Fruit fly (Drosophila melanogaster): ENCODE data around the gene CG11629.
A peak's percentile ranks its signal among the peaks of the same experiment; 100 is the strongest.

CG11629 gene

DNA sequence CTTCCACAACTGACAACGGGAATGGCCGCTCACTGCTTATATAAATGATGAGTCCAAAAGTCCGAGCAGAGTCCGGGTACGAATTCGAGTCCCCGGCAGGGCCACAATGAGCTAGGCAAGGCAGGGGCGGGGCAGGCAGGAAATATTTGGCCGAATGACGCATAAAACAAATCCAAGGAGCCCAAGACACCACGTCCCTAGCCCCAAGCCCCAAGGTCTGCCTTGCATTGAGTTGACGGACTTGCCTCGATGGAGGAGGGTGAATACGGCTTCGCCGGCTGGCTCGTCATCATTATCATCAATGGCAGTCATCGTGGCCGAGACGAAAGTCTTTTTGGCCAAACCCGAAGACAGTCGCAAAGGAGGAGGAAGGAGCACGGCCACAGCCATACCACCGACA is 26.4 kb downstream of the CG11629 start:
- TF ChIP-seq CG14655 (GFP tag; optimal IDR thresholded peaks at IDR 0.05) (no peak), CG17806 (tag; optimal IDR thresholded peaks at IDR 0.05) (no peak), CG8301 (tag; optimal IDR thresholded peaks at IDR 0.05) (no peak), CG8159 (tag; optimal IDR thresholded peaks at IDR 0.05) (no peak), gl (tag; optimal IDR thresholded peaks at IDR 0.05) (no peak), Pif1A (GFP tag; optimal IDR thresholded peaks at IDR 0.05) (no peak), CG9948 (tag; optimal IDR thresholded peaks at IDR 0.05) (no peak), fd96Ca (GFP tag; IDR thresholded peaks at IDR 0.05) (no peak), D1 (tag; optimal IDR thresholded peaks at IDR 0.05) (no peak)

DNA sequence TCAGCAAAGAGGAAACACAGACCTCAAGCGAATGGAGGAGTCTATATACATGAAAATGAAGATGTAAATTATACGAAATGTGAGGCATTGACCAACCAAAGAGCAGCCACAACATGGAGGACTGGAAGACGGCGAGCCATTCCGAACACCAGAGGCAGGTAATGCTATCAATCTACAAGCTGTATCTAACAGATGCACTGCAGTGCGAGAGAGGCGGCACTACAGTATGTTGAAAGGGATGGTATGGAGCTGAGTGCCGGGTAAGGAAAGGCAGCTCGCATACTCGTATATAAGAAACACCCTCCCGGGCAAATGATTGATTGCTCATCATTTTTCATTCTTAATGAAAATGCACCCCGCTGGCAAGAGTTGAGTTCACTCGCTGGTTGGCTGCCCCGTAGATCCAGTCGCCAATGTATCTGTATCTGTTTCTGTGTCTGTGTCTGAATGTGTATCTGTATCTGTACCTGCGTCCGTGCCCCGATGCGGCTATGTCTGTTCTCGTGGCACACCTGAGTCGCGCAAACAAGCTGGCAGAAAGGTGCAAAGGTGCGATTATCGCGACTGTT is 29.3 kb downstream of the CG11629 start:
- TF ChIP-seq CG17806 (tag; optimal IDR thresholded peaks at IDR 0.05) (no peak), CG12605 (GFP tag; IDR thresholded peaks at IDR 0.05) (no peak), gl (tag; optimal IDR thresholded peaks at IDR 0.05) (no peak), CG34367 (tag; optimal IDR thresholded peaks at IDR 0.05) (no peak), CG9948 (tag; optimal IDR thresholded peaks at IDR 0.05) (no peak), CG14655 (GFP tag; optimal IDR thresholded peaks at IDR 0.05) (no peak), CG8301 (tag; optimal IDR thresholded peaks at IDR 0.05) (no peak), CG32121 (GFP tag; IDR thresholded peaks at IDR 0.05) (no peak), Pif1A (GFP tag; optimal IDR thresholded peaks at IDR 0.05) (no peak), EcR (GFP tag; optimal IDR thresholded peaks at IDR 0.05) (no peak), CG8159 (tag; optimal IDR thresholded peaks at IDR 0.05) (no peak), D1 (tag; optimal IDR thresholded peaks at IDR 0.05) (no peak), CG13204 (GFP tag; optimal IDR thresholded peaks at IDR 0.05) (no peak), Snoo (tag; optimal IDR thresholded peaks at IDR 0.05) (no peak), Pif1B (GFP tag; optimal IDR thresholded peaks at IDR 0.05) (no peak), CG15710 (tag; optimal IDR thresholded peaks at IDR 0.05) (no peak), CG10348 (GFP tag; IDR thresholded peaks at IDR 0.05) (no peak), rn (GFP tag; IDR thresholded peaks at IDR 0.05) (no peak), fd96Ca (GFP tag; IDR thresholded peaks at IDR 0.05) (no peak), CG4496 (GFP tag; IDR thresholded peaks at IDR 0.05) (no peak)

DNA sequence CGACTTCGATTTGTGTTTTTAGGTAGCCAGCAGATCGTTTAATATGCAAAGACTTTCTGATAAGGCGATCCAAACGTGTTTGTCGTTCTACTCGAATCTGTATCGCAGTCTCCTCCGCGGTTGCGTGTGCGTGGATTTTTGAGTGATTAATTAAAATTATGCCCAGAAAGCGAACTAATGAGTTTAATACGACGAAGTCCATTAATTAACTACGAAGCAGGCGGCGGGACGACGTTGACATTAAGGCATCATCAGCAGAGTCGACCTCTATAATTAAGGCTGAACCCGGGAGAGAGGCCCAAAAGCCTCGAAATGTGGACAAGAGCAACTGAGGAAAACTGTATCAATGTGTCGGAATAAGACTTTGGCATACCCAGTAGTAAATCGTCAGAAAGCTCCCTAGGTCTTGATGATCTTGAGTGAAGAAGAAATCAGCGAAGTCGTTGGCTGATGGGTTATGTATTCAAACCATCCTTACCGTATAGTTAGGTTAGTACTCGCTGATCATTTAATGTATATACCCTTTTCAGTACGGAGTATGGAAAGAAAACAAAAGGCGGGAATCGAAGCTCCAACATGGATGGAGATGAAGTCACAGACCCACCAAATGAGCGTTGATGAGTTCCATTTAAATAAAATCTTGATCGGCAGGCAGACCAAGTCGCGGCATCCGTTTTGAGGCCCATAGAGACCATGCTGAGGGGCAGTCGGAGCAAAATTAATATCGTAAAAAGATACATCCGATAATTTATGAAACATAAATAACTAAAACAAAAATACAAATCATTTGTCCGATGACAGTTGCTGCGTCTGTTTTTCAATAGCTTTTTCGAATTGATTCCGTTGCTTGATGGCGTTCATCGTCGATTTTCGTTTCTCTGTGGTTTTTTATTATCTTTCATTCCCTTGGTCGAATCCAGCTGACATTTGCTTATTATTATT is 30.8 kb downstream of the CG11629 start:
- TF ChIP-seq Snoo (tag; optimal IDR thresholded peaks at IDR 0.05): peak; percentile 68
- peak; percentile 66 for TF ChIP-seq CG34367 (tag; optimal IDR thresholded peaks at IDR 0.05)
- peak; percentile 6 for TF ChIP-seq CG13204 (GFP tag; optimal IDR thresholded peaks at IDR 0.05)
- TF ChIP-seq EcR (GFP tag; optimal IDR thresholded peaks at IDR 0.05): peak; percentile 14
- peak; percentile 85 for TF ChIP-seq CG15710 (tag; optimal IDR thresholded peaks at IDR 0.05)
- TF ChIP-seq CG9948 (tag; optimal IDR thresholded peaks at IDR 0.05): peak; percentile 61
- no peak for TF ChIP-seq CG32121 (GFP tag; IDR thresholded peaks at IDR 0.05)
- TF ChIP-seq CG12605 (GFP tag; IDR thresholded peaks at IDR 0.05): no peak
- TF ChIP-seq Ets98B (GFP tag; IDR thresholded peaks at IDR 0.05): no peak
- no peak for TF ChIP-seq rn (GFP tag; IDR thresholded peaks at IDR 0.05)
- TF ChIP-seq gl (tag; optimal IDR thresholded peaks at IDR 0.05): peak; percentile 38
- TF ChIP-seq Pif1B (GFP tag; optimal IDR thresholded peaks at IDR 0.05): peak; percentile 70
- peak; percentile 74 for TF ChIP-seq CG17806 (tag; optimal IDR thresholded peaks at IDR 0.05)
- TF ChIP-seq D1 (tag; optimal IDR thresholded peaks at IDR 0.05): no peak
- peak; percentile 67 for TF ChIP-seq Pif1A (GFP tag; optimal IDR thresholded peaks at IDR 0.05)
- peak; percentile 87 for TF ChIP-seq CG8159 (tag; optimal IDR thresholded peaks at IDR 0.05)
- TF ChIP-seq CG14655 (GFP tag; optimal IDR thresholded peaks at IDR 0.05): no peak
- TF ChIP-seq fd96Ca (GFP tag; IDR thresholded peaks at IDR 0.05): no peak
- no peak for TF ChIP-seq CG10348 (GFP tag; IDR thresholded peaks at IDR 0.05)
- TF ChIP-seq CG4496 (GFP tag; IDR thresholded peaks at IDR 0.05): no peak
- TF ChIP-seq CG8301 (tag; optimal IDR thresholded peaks at IDR 0.05): no peak

DNA sequence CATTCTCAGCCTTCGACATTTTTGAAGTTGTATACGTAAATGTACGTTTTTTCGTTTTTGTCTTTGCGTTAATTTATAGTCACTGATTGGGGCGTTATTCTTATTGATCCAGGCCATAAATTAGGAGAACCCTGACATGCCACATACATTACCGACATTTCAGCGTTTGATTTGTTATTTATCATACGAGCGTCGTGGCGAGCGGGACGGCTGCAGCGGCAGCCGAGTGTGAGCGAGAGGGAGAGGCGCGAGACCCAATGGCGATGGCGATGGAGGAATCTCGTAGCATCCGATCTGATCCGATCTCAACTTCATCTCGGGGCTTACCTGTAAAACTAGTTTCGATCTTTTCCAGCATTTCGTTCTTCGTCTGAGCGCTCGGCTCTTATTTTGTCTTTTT is 31.7 kb downstream of the CG11629 start:
- TF ChIP-seq CG34367 (tag; optimal IDR thresholded peaks at IDR 0.05): no peak
- TF ChIP-seq Pif1A (GFP tag; optimal IDR thresholded peaks at IDR 0.05): no peak
- no peak for TF ChIP-seq CG4496 (GFP tag; IDR thresholded peaks at IDR 0.05)
- TF ChIP-seq D1 (tag; optimal IDR thresholded peaks at IDR 0.05): no peak
- no peak for TF ChIP-seq CG8301 (tag; optimal IDR thresholded peaks at IDR 0.05)
- no peak for TF ChIP-seq CG17806 (tag; optimal IDR thresholded peaks at IDR 0.05)
- TF ChIP-seq EcR (GFP tag; optimal IDR thresholded peaks at IDR 0.05): no peak

DNA sequence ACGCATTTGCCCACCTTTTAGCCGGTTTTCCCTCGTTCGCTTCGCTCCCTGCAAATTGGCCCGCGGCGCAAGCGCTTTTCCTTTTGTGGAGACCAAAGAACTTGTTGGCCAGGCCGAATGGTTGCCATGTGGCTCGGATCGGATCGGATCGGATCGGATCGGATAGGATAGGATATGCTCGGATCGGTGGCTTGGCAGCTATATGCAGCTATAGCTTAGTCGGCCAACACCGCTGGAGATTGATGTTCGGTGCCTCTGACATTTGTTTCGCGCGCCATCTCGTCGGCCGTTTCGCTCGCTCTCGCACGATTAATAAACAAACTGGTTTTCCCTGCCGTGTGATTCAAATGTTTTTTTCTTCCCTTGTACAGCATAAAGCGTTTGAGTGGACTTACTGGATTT is 34.5 kb downstream of the CG11629 start:
- TF ChIP-seq CG13204 (GFP tag; optimal IDR thresholded peaks at IDR 0.05) (peak; percentile 28), rn (GFP tag; IDR thresholded peaks at IDR 0.05) (no peak), fd96Ca (GFP tag; IDR thresholded peaks at IDR 0.05) (peak; percentile 27; the same call in 1 of the 3 replicates), CG32121 (GFP tag; IDR thresholded peaks at IDR 0.05) (peak; percentile 23; the same call in 1 of the 2 replicates), Pif1B (GFP tag; optimal IDR thresholded peaks at IDR 0.05) (no peak), EcR (GFP tag; optimal IDR thresholded peaks at IDR 0.05) (peak; percentile 68), CG4496 (GFP tag; IDR thresholded peaks at IDR 0.05) (peak; percentile 79), gl (tag; optimal IDR thresholded peaks at IDR 0.05) (peak; percentile 1), CG8159 (tag; optimal IDR thresholded peaks at IDR 0.05) (no peak), Snoo (tag; optimal IDR thresholded peaks at IDR 0.05) (no peak)

All from whole organism, pupa.